Worm (Caenorhabditis elegans): ENCODE results near the gene T01G5.8.

ce11 chrV:15111660-15112059 lies 4.4 kb upstream of the T01G5.8 start, which contains the start of gene T01G5.7:
- TF ChIP-seq cog-1 (tag; optimal IDR thresholded peaks at IDR 0.05) (no peak), flt-1 (GFP tag; IDR thresholded peaks at IDR 0.05) (no peak), ztf-23 (GFP tag; IDR thresholded peaks at IDR 0.05) (no peak), med-1 (GFP tag; optimal IDR thresholded peaks at IDR 0.05; ENCODE audit: insufficient read depth) (no peak), T22C8.4 (GFP tag; IDR thresholded peaks at IDR 0.05) (no peak), ztf-29 (GFP tag; IDR thresholded peaks at IDR 0.05) (no peak), ref-1 (GFP tag; conservative IDR thresholded peaks at IDR 0.05) (no peak)
